Worm (Caenorhabditis elegans): ENCODE data around the gene erfa-3.

erfa-3 gene

DNA sequence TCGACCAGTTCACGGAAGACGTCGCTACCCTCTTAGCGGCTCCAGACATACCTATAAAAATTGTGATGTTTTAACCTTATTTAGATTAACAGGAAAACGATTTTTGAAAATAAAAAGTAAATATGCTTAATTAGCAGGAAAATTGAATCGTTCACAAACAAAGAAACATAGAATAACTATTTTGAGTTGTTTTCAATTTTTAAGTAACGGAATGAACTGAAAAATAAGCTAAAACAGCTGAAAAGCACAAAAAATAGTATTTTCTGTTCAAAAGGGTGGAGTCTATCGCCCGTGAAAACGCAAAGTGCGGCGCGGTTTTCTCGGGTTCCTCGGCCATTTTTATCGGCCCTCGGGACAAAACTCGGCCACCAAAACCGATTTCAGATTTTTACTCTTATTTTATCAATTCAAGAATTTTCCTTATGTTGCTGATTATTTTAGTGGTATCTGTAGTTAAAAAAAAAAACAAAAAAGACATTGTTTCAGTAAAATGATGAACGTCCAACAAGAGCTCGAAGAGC lies 11.0 kb upstream of the erfa-3 start, which contains the start of the genes atp-5 and lmtr-3 (continued):
- TF ChIP-seq fos-1 (tag; optimal IDR thresholded peaks at IDR 0.05) = no peak
- no peak for TF ChIP-seq ceh-88 (GFP tag; IDR thresholded peaks at IDR 0.05)
- TF ChIP-seq ztf-11 (tag; optimal IDR thresholded peaks at IDR 0.05) = peak in 1 of 2 experiments; percentile 81
- peak; percentile 68 to 81 (median 69) for TF ChIP-seq dpl-1 (GFP tag; optimal IDR thresholded peaks at IDR 0.05)
- TF ChIP-seq ztf-4 (tag; optimal IDR thresholded peaks at IDR 0.05) = no peak
- TF ChIP-seq nhr-11 (tag; optimal IDR thresholded peaks at IDR 0.05) = no peak
- peak; percentile 88 for TF ChIP-seq nhr-85 (tag)
- peak in 1 of 2 experiments; percentile 55 for TF ChIP-seq mdl-1 (tag; optimal IDR thresholded peaks at IDR 0.05)
- TF ChIP-seq mab-9 (GFP tag; IDR thresholded peaks at IDR 0.05) = peak; percentile 70; the same call in 1 of the 2 replicates
- peak; percentile 64 for TF ChIP-seq lin-15B (tag; optimal IDR thresholded peaks at IDR 0.05)
- TF ChIP-seq fkh-10 (GFP tag; optimal IDR thresholded peaks at IDR 0.05) = no peak
- no peak for TF ChIP-seq ama-1 (optimal IDR thresholded peaks at IDR 0.05)
- no peak for TF ChIP-seq nhr-84 (tag; optimal IDR thresholded peaks at IDR 0.05)
- TF ChIP-seq swsn-7 (tag; optimal IDR thresholded peaks at IDR 0.05) = peak; percentile 66
- no peak for TF ChIP-seq ceh-63 (GFP tag; optimal IDR thresholded peaks at IDR 0.05)
- TF ChIP-seq tbx-2 (tag; optimal IDR thresholded peaks at IDR 0.05) = peak; percentile 80
- TF ChIP-seq blmp-1 (tag; optimal IDR thresholded peaks at IDR 0.05) = peak; percentile 39
- TF ChIP-seq ceh-8 (GFP tag; optimal IDR thresholded peaks at IDR 0.05) = no peak
- TF ChIP-seq zip-4 (GFP tag; optimal IDR thresholded peaks at IDR 0.05) = no peak
- TF ChIP-seq alr-1 (tag; optimal IDR thresholded peaks at IDR 0.05; ENCODE audit: borderline replicate concordance) = no peak
- TF ChIP-seq hlh-4 (tag; optimal IDR thresholded peaks at IDR 0.05) = no peak
- peak; percentile 54 for TF ChIP-seq jun-1 (tag; optimal IDR thresholded peaks at IDR 0.05)
- TF ChIP-seq nhr-12 (tag; optimal IDR thresholded peaks at IDR 0.05) = no peak
- TF ChIP-seq nhr-237 (tag; optimal IDR thresholded peaks at IDR 0.05) = no peak
- no peak for TF ChIP-seq hlh-17 (GFP tag; optimal IDR thresholded peaks at IDR 0.05; ENCODE audit: borderline replicate concordance)
- TF ChIP-seq ceh-82 (tag; optimal IDR thresholded peaks at IDR 0.05) = peak; percentile 15 to 81 (median 53)
- peak; percentile 98 for TF ChIP-seq rnt-1 (tag; optimal IDR thresholded peaks at IDR 0.05)
- TF ChIP-seq nhr-20 (tag; optimal IDR thresholded peaks at IDR 0.05) = peak; percentile 78
- TF ChIP-seq pqm-1 (tag; optimal IDR thresholded peaks at IDR 0.05) = no peak
- TF ChIP-seq skn-1 (tag; optimal IDR thresholded peaks at IDR 0.05) = peak; percentile 70
- TF ChIP-seq nhr-28 (tag; optimal IDR thresholded peaks at IDR 0.05) = no peak
- TF ChIP-seq fkh-8 (tag; optimal IDR thresholded peaks at IDR 0.05) = peak; percentile 85
- TF ChIP-seq unc-86 (tag; optimal IDR thresholded peaks at IDR 0.05) = peak; percentile 58
- no peak for TF ChIP-seq tlp-1 (tag; optimal IDR thresholded peaks at IDR 0.05)
- TF ChIP-seq lir-3 (tag; optimal IDR thresholded peaks at IDR 0.05; ENCODE audit: poor library complexity) = peak; percentile 93
- TF ChIP-seq isw-1 (GFP tag; IDR thresholded peaks at IDR 0.05) = peak; percentile 65
- peak; percentile 66 for TF ChIP-seq xbp-1 (tag; optimal IDR thresholded peaks at IDR 0.05)
- TF ChIP-seq F16B12.6 (tag; optimal IDR thresholded peaks at IDR 0.05) = no peak
- TF ChIP-seq lsy-2 (tag; optimal IDR thresholded peaks at IDR 0.05) = peak; percentile 66 to 78
- TF ChIP-seq C34B4.2 (tag; optimal IDR thresholded peaks at IDR 0.05) = no peak
- peak; percentile 52 for TF ChIP-seq unc-98 (GFP tag; IDR thresholded peaks at IDR 0.05)
- TF ChIP-seq mep-1 (tag; optimal IDR thresholded peaks at IDR 0.05) = peak; percentile 75
- TF ChIP-seq nhr-90 (tag; optimal IDR thresholded peaks at IDR 0.05; ENCODE audit: poor library complexity) = peak; percentile 83
- TF ChIP-seq vab-15 (tag; optimal IDR thresholded peaks at IDR 0.05) = no peak
- TF ChIP-seq nhr-77 (tag; optimal IDR thresholded peaks at IDR 0.05) = peak; percentile 16
- no peak for TF ChIP-seq unc-30 (tag; optimal IDR thresholded peaks at IDR 0.05)
- TF ChIP-seq mef-2 (tag; optimal IDR thresholded peaks at IDR 0.05) = no peak
